Worm (Caenorhabditis elegans): ENCODE data around the gene F38A5.8.

- TF ChIP-seq W03F9.2 (tag; optimal IDR thresholded peaks at IDR 0.05), result no peak
- TF ChIP-seq him-1 (tag; optimal IDR thresholded peaks at IDR 0.05), result no peak
- no peak for TF ChIP-seq dao-5 (tag; optimal IDR thresholded peaks at IDR 0.05)
These were observed 46.5 kb downstream of the F38A5.8 start, which contains the start of gene hil-7 for ce11 chrIV:6645867-6646655.

Data from whole organism, L4/young adult.